Fruit fly (Drosophila melanogaster) whole organism, embryonic: Measurements from ENCODE around the gene Max.

Experiments
- ATbp ChIP-seq: fragments of 200-800 bp; sonication (Bioruptor generic); optimal IDR thresholded peaks from 2 replicates; lab custom pipeline; 2017; ENCODE audit warnings: missing biosample characterization, mild to moderate bottlenecking, missing genetic modification characterization, missing genetic modification reagents
- Asciz ChIP-seq: fragments of 200-800 bp; sonication (Bioruptor generic); optimal IDR thresholded peaks from 2 replicates; lab custom pipeline; 2017; ENCODE audit warnings: missing biosample characterization, mild to moderate bottlenecking, missing genetic modification characterization, missing genetic modification reagents
- Atf3 ChIP-seq: fragments of 200-800 bp; sonication (Bioruptor generic); optimal IDR thresholded peaks from 3 replicates; lab custom pipeline; 2016; ENCODE audit warnings: missing biosample characterization, missing genetic modification characterization
- Bdp1 ChIP-seq: fragments of 200-800 bp; sonication (Bioruptor generic); optimal IDR thresholded peaks from 3 replicates; lab custom pipeline; 2016; ENCODE audit warnings: missing biosample characterization, missing genetic modification characterization
- Bteb2 ChIP-seq: fragments of 200-800 bp; sonication (Bioruptor generic); optimal IDR thresholded peaks from 2 replicates; lab custom pipeline; 2016; ENCODE audit warnings: missing biosample characterization, missing genetic modification characterization
- CG10366 ChIP-seq: fragments of 200-800 bp; sonication (Bioruptor generic); IDR thresholded peaks from 2 replicates; pipeline ENCODE4 v1.3.6; 2022; ENCODE audit warnings: missing biosample characterization, missing genetic modification characterization
- CG10959 ChIP-seq: fragments of 200-800 bp; sonication (Bioruptor generic); IDR thresholded peaks from 2 replicates; pipeline ENCODE4 v1.3.6; 2022; ENCODE audit warnings: missing biosample characterization, missing genetic modification characterization
- CG11560 ChIP-seq: fragments of 200-800 bp; sonication (Bioruptor generic); IDR thresholded peaks from 3 replicates; pipeline ENCODE4 v1.3.6; 2022; ENCODE audit warnings: missing biosample characterization, missing genetic modification characterization
- CG11695 ChIP-seq: fragments of 200-800 bp; sonication (Bioruptor generic); IDR thresholded peaks from 3 replicates; pipeline ENCODE4 v1.3.6; 2022; ENCODE audit warnings: missing biosample characterization, missing genetic modification characterization
- CG1233 ChIP-seq: fragments of 200-800 bp; sonication (Bioruptor generic); optimal IDR thresholded peaks from 4 replicates; lab custom pipeline; 2018; ENCODE audit warnings: missing biosample characterization, mild to moderate bottlenecking, missing genetic modification characterization
- CG14441 ChIP-seq: fragments of 200-800 bp; sonication (Bioruptor generic); IDR thresholded peaks from 2 replicates; pipeline ENCODE4 v1.3.6; 2022; ENCODE audit warnings: missing biosample characterization, missing genetic modification characterization
- CG14965 ChIP-seq: fragments of 200-800 bp; sonication (Bioruptor generic); optimal IDR thresholded peaks from 2 replicates; lab custom pipeline; 2016; ENCODE audit warnings: missing biosample characterization, missing genetic modification characterization, borderline replicate concordance
- CG17385 ChIP-seq: fragments of 200-800 bp; sonication (Bioruptor generic); optimal IDR thresholded peaks from 3 replicates; lab custom pipeline; 2018; ENCODE audit warnings: missing biosample characterization, mild to moderate bottlenecking, missing genetic modification characterization
- CG17612 ChIP-seq: fragments of 200-800 bp; sonication (Bioruptor generic); IDR thresholded peaks from 2 replicates; pipeline ENCODE4 v1.3.6; 2022; ENCODE audit warnings: missing biosample characterization, missing genetic modification characterization
- CG2120 ChIP-seq: fragments of 200-800 bp; sonication (Bioruptor generic); optimal IDR thresholded peaks from 3 replicates; lab custom pipeline; 2016; ENCODE audit warnings: missing biosample characterization, missing genetic modification characterization
- CG34376 ChIP-seq: fragments of 200-800 bp; sonication (Bioruptor generic); optimal IDR thresholded peaks from 2 replicates; lab custom pipeline; 2018; ENCODE audit warnings: missing biosample characterization, mild to moderate bottlenecking, missing genetic modification characterization
- CG42726 ChIP-seq: fragments of 200-800 bp; sonication (Bioruptor generic); IDR thresholded peaks from 2 replicates; pipeline ENCODE4 v1.3.6; 2022; ENCODE audit warnings: missing biosample characterization, missing genetic modification characterization; ENCODE audit not compliant: partially characterized antibody
- CG7357 ChIP-seq: fragments of 200-800 bp; sonication (Bioruptor generic); IDR thresholded peaks from 3 replicates; pipeline ENCODE4 v1.3.6; 2022; ENCODE audit warnings: missing biosample characterization, missing genetic modification characterization
- CG7372 ChIP-seq: fragments of 200-800 bp; sonication (Bioruptor generic); IDR thresholded peaks from 2 replicates; pipeline ENCODE4 v1.3.6; 2022; ENCODE audit warnings: missing biosample characterization, missing genetic modification characterization
- CG8388 ChIP-seq: fragments of 200-800 bp; sonication (Bioruptor generic); optimal IDR thresholded peaks from 2 replicates; lab custom pipeline; 2019; ENCODE audit warnings: missing biosample characterization, mild to moderate bottlenecking, missing genetic modification characterization, moderate library complexity
- D19A ChIP-seq: fragments of 200-800 bp; optimal IDR thresholded peaks from 3 replicates; lab custom pipeline; 2019; ENCODE audit warnings: missing biosample characterization, mild to moderate bottlenecking, missing genetic modification characterization, moderate library complexity
- D19B ChIP-seq: fragments of 200-800 bp; sonication (Bioruptor generic); optimal IDR thresholded peaks from 2 replicates; lab custom pipeline; 2017; ENCODE audit warnings: missing biosample characterization, mild to moderate bottlenecking, missing genetic modification characterization
- Fer2 ChIP-seq: fragments of 200-800 bp; sonication (Bioruptor generic); optimal IDR thresholded peaks from 2 replicates; lab custom pipeline; 2018; ENCODE audit warnings: missing biosample characterization, mild to moderate bottlenecking, missing genetic modification characterization, moderate library complexity
- GATAe ChIP-seq: fragments of 200-800 bp; sonication (Bioruptor generic); conservative IDR thresholded peaks from 2 replicates; pipeline ENCODE4 v1.3.6; 2022; ENCODE audit warnings: missing biosample characterization, missing genetic modification characterization
- Optix ChIP-seq: fragments of 200-800 bp; sonication (Bioruptor generic); IDR thresholded peaks from 3 replicates; pipeline ENCODE4 v1.3.6; 2022; ENCODE audit warnings: missing biosample characterization, missing genetic modification characterization
- Pdp1 ChIP-seq, 2 experiments: fragments of 200-800 bp; sonication (Bioruptor generic); optimal IDR thresholded peaks; 3 replicates each; lab custom pipeline; 2016; ENCODE audit warnings: missing biosample characterization in 2 of 2, missing genetic modification characterization in 2 of 2, mild to moderate bottlenecking in 1 of 2, moderate library complexity in 1 of 2
- Sin3A ChIP-seq: fragments of >200 bp; optimal IDR thresholded peaks from 2 replicates; lab custom pipeline; 2018
- Stat92E ChIP-seq, 3 experiments: fragments of >200 bp in 2 of 3; fragments of 200-800 bp in 1 of 3; sonication (Bioruptor generic) in 1 of 3; optimal IDR thresholded peaks; 2 replicates each; lab custom pipeline; 2017 to 2019; ENCODE audit warnings: missing biosample characterization in 3 of 3, missing genetic modification characterization in 3 of 3, mild to moderate bottlenecking in 1 of 3, moderate library complexity in 1 of 3
- Taf1 ChIP-seq: fragments of 200-800 bp; sonication (Bioruptor generic); IDR thresholded peaks from 2 replicates; pipeline ENCODE4 v1.3.6; 2022; ENCODE audit warnings: missing biosample characterization, missing genetic modification characterization
- ara ChIP-seq: fragments of 200-800 bp; sonication (Bioruptor generic); IDR thresholded peaks from 2 replicates; pipeline ENCODE4 v1.3.6; 2022; ENCODE audit warnings: missing biosample characterization, missing genetic modification characterization
- bsh ChIP-seq, 2 experiments: fragments of 200-800 bp; sonication (Bioruptor generic); optimal IDR thresholded peaks; 2 replicates each; lab custom pipeline; 2017 to 2018; ENCODE audit warnings: mild to moderate bottlenecking in 2 of 2, missing biosample characterization in 2 of 2, missing genetic modification characterization in 2 of 2, moderate library complexity in 1 of 2
- dpn ChIP-seq, 2 experiments: fragments of 200-800 bp; sonication (Bioruptor generic); optimal IDR thresholded peaks; 3 replicates each; lab custom pipeline; 2016; ENCODE audit warnings: missing biosample characterization in 2 of 2, missing genetic modification characterization in 2 of 2
- ewg ChIP-seq: fragments of 200-800 bp; sonication (Bioruptor generic); optimal IDR thresholded peaks from 3 replicates; lab custom pipeline; 2017; ENCODE audit warnings: mild to moderate bottlenecking, missing biosample characterization, missing genetic modification reagents, missing genetic modification characterization
- gsb-n ChIP-seq: fragments of 200-800 bp; sonication (Bioruptor generic); optimal IDR thresholded peaks from 3 replicates; lab custom pipeline; 2018; ENCODE audit warnings: missing biosample characterization, mild to moderate bottlenecking, missing genetic modification characterization
- ken ChIP-seq: fragments of 200-800 bp; sonication (Bioruptor generic); IDR thresholded peaks from 3 replicates; pipeline ENCODE4 v1.3.6; 2022; ENCODE audit warnings: missing biosample characterization, missing genetic modification characterization
- lmd ChIP-seq: fragments of 200-800 bp; sonication (Bioruptor generic); IDR thresholded peaks from 2 replicates; pipeline ENCODE4 v1.3.6; 2022; ENCODE audit warnings: missing biosample characterization, missing genetic modification characterization
- oc ChIP-seq: fragments of 200-800 bp; sonication (Bioruptor generic); optimal IDR thresholded peaks from 2 replicates; lab custom pipeline; 2018; ENCODE audit warnings: missing biosample characterization, mild to moderate bottlenecking, missing genetic modification characterization, moderate library complexity
- pan ChIP-seq, 4 experiments: fragments of >200 bp in 3 of 4; fragments of 200-800 bp in 1 of 4; sonication (Bioruptor generic) in 1 of 4; optimal IDR thresholded peaks in 3 of 4; IDR thresholded peaks in 1 of 4; 2 replicates each; pipeline versions ENCODE4 v1.3.6 to Lab custom; 2017 to 2022; ENCODE audit warnings: missing biosample characterization in 2 of 4, missing genetic modification characterization in 2 of 4, mixed read lengths in 1 of 4
- phol ChIP-seq: fragments of 200-800 bp; sonication (Bioruptor generic); optimal IDR thresholded peaks from 3 replicates; lab custom pipeline; 2018; ENCODE audit warnings: missing biosample characterization, mild to moderate bottlenecking, missing genetic modification characterization, moderate library complexity
- pnt ChIP-seq: fragments of 200-800 bp; sonication (Bioruptor generic); optimal IDR thresholded peaks from 3 replicates; lab custom pipeline; 2016; ENCODE audit warnings: missing biosample characterization, missing genetic modification characterization
- rib ChIP-seq: fragments of 200-800 bp; sonication (Bioruptor generic); IDR thresholded peaks from 2 replicates; pipeline ENCODE4 v1.3.6; 2022; ENCODE audit warnings: missing biosample characterization, missing genetic modification characterization
- row ChIP-seq: fragments of 200-800 bp; sonication (Bioruptor generic); IDR thresholded peaks from 3 replicates; pipeline ENCODE4 v1.3.6; 2022; ENCODE audit warnings: missing biosample characterization, missing genetic modification characterization
- sisA ChIP-seq: fragments of 200-800 bp; sonication (Bioruptor generic); IDR thresholded peaks from 2 replicates; pipeline ENCODE4 v1.3.6; 2022; ENCODE audit warnings: missing biosample characterization, missing genetic modification characterization
- slp2 ChIP-seq: fragments of 200-800 bp; sonication (Bioruptor generic); optimal IDR thresholded peaks from 2 replicates; lab custom pipeline; 2016; ENCODE audit warnings: missing biosample characterization, missing genetic modification characterization
- sr ChIP-seq: fragments of 200-800 bp; sonication (Bioruptor generic); IDR thresholded peaks from 3 replicates; pipeline ENCODE4 v1.3.6; 2022; ENCODE audit warnings: missing biosample characterization, missing genetic modification characterization
- stc ChIP-seq: fragments of 200-800 bp; sonication (Bioruptor generic); IDR thresholded peaks from 2 replicates; pipeline ENCODE4 v1.3.6; 2022; ENCODE audit warnings: missing biosample characterization, missing genetic modification characterization
- tap ChIP-seq: fragments of 200-800 bp; optimal IDR thresholded peaks from 3 replicates; lab custom pipeline; 2019; ENCODE audit warnings: missing biosample characterization, mild to moderate bottlenecking, missing genetic modification characterization, moderate library complexity
- tx ChIP-seq: fragments of 200-800 bp; sonication (Bioruptor generic); optimal IDR thresholded peaks from 2 replicates; lab custom pipeline; 2016; ENCODE audit warnings: missing biosample characterization, missing genetic modification characterization
- usp ChIP-seq: fragments of >200 bp; optimal IDR thresholded peaks from 2 replicates; lab custom pipeline; 2017; ENCODE audit warnings: missing biosample characterization, missing genetic modification characterization

The Max gene

dm6 chr3L:19292440-19293175 lies 28.6 kb upstream of the Max start, which contains the start of gene Gbs-76A (continued):
- TF ChIP-seq CG11695 (GFP tag; lab: Robert Waterston, UW): peak; percentile 77; the same call in 2 of the 3 replicates
- no peak for TF ChIP-seq Stat92E (GFP tag; optimal IDR thresholded peaks at IDR 0.05; lab: Kevin White, UChicago)
- peak; percentile 96 for TF ChIP-seq row
- TF ChIP-seq CG8388 (GFP tag; lab: Kevin White, UChicago): peak; percentile 84
- TF ChIP-seq tx (GFP tag; lab: Kevin White, UChicago): no peak
- TF ChIP-seq stc (GFP tag; lab: Robert Waterston, UW): peak; percentile 79
- no peak for TF ChIP-seq Pdp1 (GFP tag; optimal IDR thresholded peaks at IDR 0.05; lab: Kevin White, UChicago)
- peak; percentile 0 for TF ChIP-seq Bteb2 (GFP tag; lab: Kevin White, UChicago)
- no peak for TF ChIP-seq usp (GFP tag; lab: Kevin White, UChicago)
- TF ChIP-seq D19A (tag; lab: Kevin White, UChicago): peak; percentile 79
- TF ChIP-seq slp2 (GFP tag; lab: Kevin White, UChicago): no peak
- no peak for TF ChIP-seq CG14965 (GFP tag; lab: Kevin White, UChicago)
- TF ChIP-seq oc (tag; lab: Kevin White, UChicago): peak; percentile 89
- TF ChIP-seq phol (tag; lab: Kevin White, UChicago): peak; percentile 88
- TF ChIP-seq ATbp (GFP tag; lab: Kevin White, UChicago): peak; percentile 83
- TF ChIP-seq D19B (GFP tag; lab: Kevin White, UChicago): peak; percentile 68
- no peak for TF ChIP-seq Sin3A (lab: Kevin White, UChicago)
- peak; percentile 58 to 89 for TF ChIP-seq bsh (GFP tag; optimal IDR thresholded peaks at IDR 0.05; lab: Kevin White, UChicago)
- peak; percentile 85 for TF ChIP-seq CG17385 (GFP tag; lab: Kevin White, UChicago)
- TF ChIP-seq lmd: peak; percentile 87
- no peak for TF ChIP-seq CG42726 (GFP tag; lab: Robert Waterston, UW)
- TF ChIP-seq rib (GFP tag; lab: Robert Waterston, UW): no peak
- TF ChIP-seq sisA: peak; percentile 64
- no peak for TF ChIP-seq pan (optimal IDR thresholded peaks at IDR 0.05; lab: Kevin White, UChicago)
- TF ChIP-seq pan (GFP tag; optimal IDR thresholded peaks at IDR 0.05 in 1 of 2, IDR thresholded peaks at IDR 0.05 in 1 of 2): peak in 1 of 2 experiments; percentile 78
- no peak; the same call in 1 of the 2 replicates for TF ChIP-seq CG14441 (GFP tag; lab: Robert Waterston, UW)
- TF ChIP-seq CG17612: no peak
- TF ChIP-seq CG11560 (tag; lab: Robert Waterston, UW): no peak
- peak; percentile 80 for TF ChIP-seq CG1233 (GFP tag; lab: Kevin White, UChicago)
- TF ChIP-seq pnt: no peak
- TF ChIP-seq Fer2 (tag; lab: Kevin White, UChicago): peak; percentile 77
- no peak for TF ChIP-seq Optix
- peak; percentile 79 for TF ChIP-seq CG7357 (GFP tag; lab: Robert Waterston, UW)
- peak in 1 of 2 experiments; percentile 56 for TF ChIP-seq dpn (GFP tag; optimal IDR thresholded peaks at IDR 0.05; lab: Kevin White, UChicago)
- TF ChIP-seq ewg (GFP tag; lab: Kevin White, UChicago): peak; percentile 65
- TF ChIP-seq GATAe (GFP tag; lab: Robert Waterston, UW): peak; percentile 67
- no peak; the same call in 1 of the 2 replicates for TF ChIP-seq CG7372
- TF ChIP-seq CG10959: no peak
- peak; percentile 73; the same call in 1 of the 2 replicates for TF ChIP-seq ara (GFP tag; lab: Robert Waterston, UW)
- no peak for TF ChIP-seq sr (GFP tag; lab: Robert Waterston, UW)
- TF ChIP-seq Bdp1 (GFP tag; lab: Kevin White, UChicago): no peak
- 0 out of 3 replicates have a peak, but pooled peaks have one; percentile 42 for TF ChIP-seq ken (GFP tag; lab: Robert Waterston, UW)
- peak; percentile 75 for TF ChIP-seq tap (tag; lab: Kevin White, UChicago)
- TF ChIP-seq CG34376 (GFP tag; lab: Kevin White, UChicago): peak; percentile 51
- peak; percentile 72 for TF ChIP-seq CG10366 (GFP tag; lab: Robert Waterston, UW)
- peak; percentile 71 for TF ChIP-seq gsb-n
- TF ChIP-seq Taf1 (GFP tag; lab: Robert Waterston, UW): peak; percentile 63
- no peak for TF ChIP-seq Atf3 (GFP tag; lab: Kevin White, UChicago)
- TF ChIP-seq CG2120: peak; percentile 66
- peak; percentile 79 for TF ChIP-seq Asciz
